Fruit fly (Drosophila melanogaster) whole organism, adult: ENCODE results near the gene CG1792.

ENCODE experiments used
- CG1620 ChIP-seq: fragments of 200-800 bp; sonication (Bioruptor generic); optimal IDR thresholded peaks from 2 replicates; lab custom pipeline; 2016; ENCODE audit warnings: missing biosample characterization, missing genetic modification characterization
- CG33017 ChIP-seq: fragments of 200-800 bp; sonication (Bioruptor generic); optimal IDR thresholded peaks from 2 replicates; lab custom pipeline; 2018; ENCODE audit warnings: missing biosample characterization, mild to moderate bottlenecking, missing genetic modification characterization, moderate library complexity
- Mnt ChIP-seq: fragments of 200-800 bp; sonication (Bioruptor generic); optimal IDR thresholded peaks from 2 replicates; lab custom pipeline; 2016; ENCODE audit warnings: missing biosample characterization, mild to moderate bottlenecking, missing genetic modification characterization
- ovo ChIP-seq: fragments of 200-800 bp; sonication (Bioruptor generic); optimal IDR thresholded peaks from 2 replicates; lab custom pipeline; 2016; ENCODE audit warnings: missing biosample characterization, missing genetic modification characterization
- toe ChIP-seq: fragments of 200-800 bp; sonication (Bioruptor generic); optimal IDR thresholded peaks from 2 replicates; lab custom pipeline; 2016; ENCODE audit warnings: missing biosample characterization, missing genetic modification characterization

DNA sequence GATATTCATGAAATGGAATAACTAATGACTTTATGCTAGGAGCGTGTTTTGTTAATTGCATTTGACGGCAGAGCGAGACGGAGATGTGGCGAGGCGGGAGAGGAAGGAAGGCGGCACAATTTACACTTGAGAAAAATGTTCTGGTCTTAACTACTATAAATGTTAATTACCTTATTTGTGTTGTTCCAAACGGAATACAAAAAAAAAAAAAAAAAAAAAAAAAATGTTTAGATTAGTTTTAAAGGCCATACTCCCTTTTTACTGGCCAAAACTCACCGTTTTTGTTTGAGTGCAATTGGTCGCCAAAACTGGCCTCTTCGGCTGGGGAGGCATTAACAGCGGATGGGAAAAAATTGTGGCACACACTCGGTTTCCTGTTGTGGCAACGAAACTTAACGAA, 11.1 kb downstream of the CG1792 start:
- no peak for TF ChIP-seq toe (GFP tag; lab: Kevin White, UChicago)
- no peak for TF ChIP-seq CG33017 (tag; lab: Kevin White, UChicago)
- TF ChIP-seq ovo (GFP tag; lab: Kevin White, UChicago) = no peak
- no peak for TF ChIP-seq CG1620 (GFP tag; lab: Kevin White, UChicago)
- TF ChIP-seq Mnt = no peak
